Fruit fly (Drosophila melanogaster) whole organism, embryonic: Measurements from ENCODE around the gene Ubc6.

Experiments used
- Antp ChIP-seq: fragments of 200-800 bp; sonication (Bioruptor generic); optimal IDR thresholded peaks from 3 replicates; lab custom pipeline; 2016; ENCODE audit warnings: missing biosample characterization, missing genetic modification characterization
- Atf-2 ChIP-seq: fragments of 200-800 bp; sonication (Bioruptor generic); optimal IDR thresholded peaks from 2 replicates; lab custom pipeline; 2016; ENCODE audit warnings: missing biosample characterization, missing genetic modification characterization
- BEAF-32 ChIP-seq: fragments of 200-800 bp; sonication (Bioruptor generic); optimal IDR thresholded peaks from 3 replicates; lab custom pipeline; 2017; ENCODE audit warnings: missing biosample characterization, missing genetic modification characterization, mild to moderate bottlenecking, moderate library complexity, missing genetic modification reagents
- Bdp1 ChIP-seq: fragments of 200-800 bp; sonication (Bioruptor generic); optimal IDR thresholded peaks from 3 replicates; lab custom pipeline; 2016; ENCODE audit warnings: missing biosample characterization, missing genetic modification characterization
- Bteb2 ChIP-seq: fragments of 200-800 bp; sonication (Bioruptor generic); optimal IDR thresholded peaks from 2 replicates; lab custom pipeline; 2016; ENCODE audit warnings: missing biosample characterization, missing genetic modification characterization
- C15 ChIP-seq: fragments of 200-800 bp; sonication (Bioruptor generic); IDR thresholded peaks from 3 replicates; pipeline ENCODE4 v1.3.6; 2022; ENCODE audit warnings: missing biosample characterization, missing genetic modification characterization
- CG10431 ChIP-seq: fragments of 200-800 bp; sonication (Bioruptor generic); optimal IDR thresholded peaks from 3 replicates; lab custom pipeline; 2018; ENCODE audit warnings: missing biosample characterization, mild to moderate bottlenecking, missing genetic modification characterization
- CG10543 ChIP-seq: fragments of 200-800 bp; sonication (Bioruptor generic); optimal IDR thresholded peaks from 3 replicates; lab custom pipeline; 2017; ENCODE audit warnings: missing biosample characterization, mild to moderate bottlenecking, missing genetic modification characterization, moderate library complexity
- CG11695 ChIP-seq: fragments of 200-800 bp; sonication (Bioruptor generic); IDR thresholded peaks from 3 replicates; pipeline ENCODE4 v1.3.6; 2022; ENCODE audit warnings: missing biosample characterization, missing genetic modification characterization
- CG13123 ChIP-seq: fragments of 200-800 bp; sonication (Bioruptor generic); optimal IDR thresholded peaks from 2 replicates; lab custom pipeline; 2016; ENCODE audit warnings: missing biosample characterization, missing genetic modification characterization
- CG13894 ChIP-seq: fragments of 200-800 bp; sonication (Bioruptor generic); optimal IDR thresholded peaks from 3 replicates; lab custom pipeline; 2018; ENCODE audit warnings: missing biosample characterization, mild to moderate bottlenecking, missing genetic modification characterization, moderate library complexity
- CG14050 ChIP-seq: fragments of 200-800 bp; sonication (Bioruptor generic); IDR thresholded peaks from 3 replicates; pipeline ENCODE4 v1.3.6; 2022; ENCODE audit warnings: missing biosample characterization, missing genetic modification characterization
- CG14667 ChIP-seq: fragments of 200-800 bp; sonication (Bioruptor generic); IDR thresholded peaks from 2 replicates; pipeline ENCODE4 v1.3.6; 2022; ENCODE audit warnings: missing biosample characterization, missing genetic modification characterization
- CG1832 ChIP-seq: fragments of 200-800 bp; sonication (Bioruptor generic); optimal IDR thresholded peaks from 2 replicates; lab custom pipeline; 2017; ENCODE audit warnings: missing biosample characterization, mild to moderate bottlenecking, missing genetic modification characterization, inconsistent platforms
- CG30431 ChIP-seq: fragments of 200-800 bp; sonication (Bioruptor generic); optimal IDR thresholded peaks from 2 replicates; lab custom pipeline; 2017; ENCODE audit warnings: missing biosample characterization, missing genetic modification characterization
- CG32532 ChIP-seq: fragments of 200-800 bp; sonication (Bioruptor generic); IDR thresholded peaks from 2 replicates; pipeline ENCODE4 v1.3.6; 2022; ENCODE audit warnings: missing biosample characterization, missing genetic modification characterization
- CG42726 ChIP-seq: fragments of 200-800 bp; sonication (Bioruptor generic); IDR thresholded peaks from 2 replicates; pipeline ENCODE4 v1.3.6; 2022; ENCODE audit warnings: missing biosample characterization, missing genetic modification characterization; ENCODE audit not compliant: partially characterized antibody
- CG4404 ChIP-seq: fragments of 200-800 bp; sonication (Bioruptor generic); IDR thresholded peaks from 2 replicates; pipeline ENCODE4 v1.3.6; 2022; ENCODE audit warnings: missing biosample characterization, missing genetic modification characterization
- CG4424 ChIP-seq: fragments of 200-800 bp; sonication (Bioruptor generic); optimal IDR thresholded peaks from 3 replicates; lab custom pipeline; 2016; ENCODE audit warnings: missing biosample characterization, missing genetic modification characterization
- CG4820 ChIP-seq: fragments of 200-800 bp; sonication (Bioruptor generic); optimal IDR thresholded peaks from 3 replicates; lab custom pipeline; 2016; ENCODE audit warnings: missing biosample characterization, missing genetic modification characterization
- CG6765 ChIP-seq: fragments of 200-800 bp; sonication (Bioruptor generic); optimal IDR thresholded peaks from 3 replicates; lab custom pipeline; 2017; ENCODE audit warnings: missing biosample characterization, mild to moderate bottlenecking, missing genetic modification characterization
- CTCF ChIP-seq: fragments of 200-800 bp; sonication (Bioruptor generic); optimal IDR thresholded peaks from 2 replicates; lab custom pipeline; 2017; ENCODE audit warnings: missing biosample characterization, mild to moderate bottlenecking, missing genetic modification characterization, moderate library complexity
- Drgx ChIP-seq: fragments of 200-800 bp; sonication (Bioruptor generic); IDR thresholded peaks from 2 replicates; pipeline ENCODE4 v1.3.6; 2022; ENCODE audit warnings: missing biosample characterization, missing genetic modification characterization
- Elba2 ChIP-seq: fragments of 200-800 bp; sonication (Bioruptor generic); optimal IDR thresholded peaks from 3 replicates; lab custom pipeline; 2016; ENCODE audit warnings: missing biosample characterization, missing genetic modification characterization
- HHEX ChIP-seq: fragments of 200-800 bp; sonication (Bioruptor generic); optimal IDR thresholded peaks from 3 replicates; lab custom pipeline; 2017; ENCODE audit warnings: missing biosample characterization, mild to moderate bottlenecking, missing genetic modification characterization, missing genetic modification reagents
- HLH3B ChIP-seq: fragments of 200-800 bp; sonication (Bioruptor generic); IDR thresholded peaks from 2 replicates; pipeline ENCODE4 v1.3.6; 2022; ENCODE audit warnings: missing biosample characterization, missing genetic modification characterization
- Lhr ChIP-seq: fragments of 200-800 bp; sonication (Bioruptor generic); optimal IDR thresholded peaks from 3 replicates; lab custom pipeline; 2017; ENCODE audit warnings: mild to moderate bottlenecking, missing biosample characterization, missing genetic modification reagents, missing genetic modification characterization
- Meics ChIP-seq: fragments of 200-800 bp; sonication (Bioruptor generic); optimal IDR thresholded peaks from 2 replicates; lab custom pipeline; 2017; ENCODE audit warnings: missing biosample characterization, mild to moderate bottlenecking, missing genetic modification characterization
- NC2α ChIP-seq: fragments of 200-800 bp; sonication (Bioruptor generic); optimal IDR thresholded peaks from 2 replicates; lab custom pipeline; 2016; ENCODE audit warnings: missing biosample characterization, missing genetic modification characterization
- Ravus ChIP-seq: fragments of 200-800 bp; sonication (Bioruptor generic); IDR thresholded peaks from 2 replicates; pipeline ENCODE4 v1.3.6; 2022; ENCODE audit warnings: missing biosample characterization, missing genetic modification characterization
- ab ChIP-seq: fragments of 200-800 bp; sonication (Bioruptor generic); optimal IDR thresholded peaks from 2 replicates; lab custom pipeline; 2016; ENCODE audit warnings: missing biosample characterization, missing genetic modification characterization
- ap ChIP-seq: fragments of 200-800 bp; sonication (Bioruptor generic); IDR thresholded peaks from 2 replicates; pipeline ENCODE4 v1.3.6; 2022; ENCODE audit warnings: missing biosample characterization, missing genetic modification characterization
- ato ChIP-seq: fragments of 200-800 bp; sonication (Bioruptor generic); IDR thresholded peaks from 2 replicates; pipeline ENCODE4 v1.3.6; 2022; ENCODE audit warnings: missing biosample characterization, missing genetic modification characterization; ENCODE audit not compliant: partially characterized antibody
- chm ChIP-seq: fragments of 200-800 bp; sonication (Bioruptor generic); IDR thresholded peaks from 2 replicates; pipeline ENCODE4 v1.3.6; 2022; ENCODE audit warnings: missing biosample characterization, missing genetic modification characterization
- gcm ChIP-seq: fragments of 200-800 bp; sonication (Bioruptor generic); optimal IDR thresholded peaks from 2 replicates; lab custom pipeline; 2019; ENCODE audit warnings: missing biosample characterization, mild to moderate bottlenecking, missing genetic modification characterization, moderate library complexity
- gcm2 ChIP-seq: fragments of 200-800 bp; sonication (Bioruptor generic); optimal IDR thresholded peaks from 2 replicates; lab custom pipeline; 2016; ENCODE audit warnings: missing biosample characterization, missing genetic modification characterization
- kah ChIP-seq: fragments of 200-800 bp; sonication (Bioruptor generic); optimal IDR thresholded peaks from 2 replicates; lab custom pipeline; 2018; ENCODE audit warnings: missing biosample characterization, mild to moderate bottlenecking, missing genetic modification characterization
- knrl ChIP-seq: fragments of 200-800 bp; sonication (Bioruptor generic); IDR thresholded peaks from 3 replicates; pipeline ENCODE4 v1.3.6; 2022; ENCODE audit warnings: missing biosample characterization, missing genetic modification characterization; ENCODE audit not compliant: partially characterized antibody
- mam ChIP-seq: fragments of 200-800 bp; sonication (Bioruptor generic); optimal IDR thresholded peaks from 3 replicates; lab custom pipeline; 2016; ENCODE audit warnings: missing biosample characterization, missing genetic modification characterization
- mirr ChIP-seq: fragments of 200-800 bp; sonication (Bioruptor generic); optimal IDR thresholded peaks from 3 replicates; lab custom pipeline; 2018; ENCODE audit warnings: missing biosample characterization, mild to moderate bottlenecking, missing genetic modification characterization
- pros ChIP-seq: fragments of 200-800 bp; sonication (Bioruptor generic); optimal IDR thresholded peaks from 3 replicates; lab custom pipeline; 2019; ENCODE audit warnings: missing biosample characterization, mild to moderate bottlenecking, missing genetic modification characterization, moderate library complexity
- salm ChIP-seq: fragments of 200-800 bp; sonication (Bioruptor generic); optimal IDR thresholded peaks from 2 replicates; lab custom pipeline; 2018; ENCODE audit warnings: missing biosample characterization, mild to moderate bottlenecking, missing genetic modification characterization
- sens ChIP-seq: fragments of 200-800 bp; sonication (Bioruptor generic); peaks from one replicate; lab custom pipeline; 2016; ENCODE audit warnings: missing biosample characterization, missing genetic modification characterization
- sima ChIP-seq: fragments of 200-800 bp; sonication (Bioruptor generic); optimal IDR thresholded peaks from 2 replicates; lab custom pipeline; 2016; ENCODE audit warnings: missing biosample characterization, missing genetic modification characterization
- slou ChIP-seq: fragments of 200-800 bp; sonication (Bioruptor generic); optimal IDR thresholded peaks from 3 replicates; lab custom pipeline; 2016; ENCODE audit warnings: missing biosample characterization, missing genetic modification characterization
- slp2 ChIP-seq: fragments of 200-800 bp; sonication (Bioruptor generic); optimal IDR thresholded peaks from 2 replicates; lab custom pipeline; 2016; ENCODE audit warnings: missing biosample characterization, missing genetic modification characterization
- tap ChIP-seq: fragments of 200-800 bp; optimal IDR thresholded peaks from 3 replicates; lab custom pipeline; 2019; ENCODE audit warnings: missing biosample characterization, mild to moderate bottlenecking, missing genetic modification characterization, moderate library complexity
- tin ChIP-seq: fragments of 200-800 bp; sonication (Bioruptor generic); optimal IDR thresholded peaks from 3 replicates; lab custom pipeline; 2016; ENCODE audit warnings: missing biosample characterization, missing genetic modification characterization
- tna ChIP-seq: fragments of 200-800 bp; sonication (Bioruptor generic); IDR thresholded peaks from 2 replicates; pipeline ENCODE4 v1.3.6; 2022; ENCODE audit warnings: missing biosample characterization, missing genetic modification characterization; ENCODE audit not compliant: partially characterized antibody
- twi ChIP-seq: fragments of 200-800 bp; optimal IDR thresholded peaks from 2 replicates; lab custom pipeline; 2019; ENCODE audit warnings: missing biosample characterization, mild to moderate bottlenecking, missing genetic modification characterization, moderate library complexity
- zen2 ChIP-seq: fragments of 200-800 bp; sonication (Bioruptor generic); IDR thresholded peaks from 3 replicates; pipeline ENCODE4 v1.3.6; 2022; ENCODE audit warnings: missing biosample characterization, missing genetic modification characterization; ENCODE audit not compliant: partially characterized antibody

The Ubc6 gene

dm6 chr3R:4974514-4975314 is 22.2 kb upstream of the Ubc6 start (continued):
- TF ChIP-seq twi (no peak), CG6765 (no peak), CG4424 (peak; percentile 17), chm (GFP tag; lab: Robert Waterston, UW) (peak; percentile 47; the same call in 1 of the 2 replicates), knrl (GFP tag; lab: Robert Waterston, UW) (no peak), Drgx (GFP tag; lab: Robert Waterston, UW) (no peak), Atf-2 (GFP tag; lab: Kevin White, UChicago) (peak; percentile 46), CG4820 (peak; percentile 3), tin (no peak), sens (GFP tag; lab: Kevin White, UChicago) (peak; percentile 91), CG1832 (GFP tag; lab: Kevin White, UChicago) (no peak), pros (GFP tag; lab: Kevin White, UChicago) (no peak), ato (GFP tag; lab: Robert Waterston, UW) (no peak), CG13894 (tag; lab: Kevin White, UChicago) (no peak), gcm2 (GFP tag; lab: Kevin White, UChicago) (no peak), sima (GFP tag; lab: Kevin White, UChicago) (no peak), Meics (GFP tag; lab: Kevin White, UChicago) (no peak), gcm (GFP tag; lab: Kevin White, UChicago) (no peak), BEAF-32 (GFP tag; lab: Kevin White, UChicago) (no peak), salm (tag; lab: Kevin White, UChicago) (no peak), ap (GFP tag; lab: Robert Waterston, UW) (no peak), Bdp1 (no peak), CG14667 (GFP tag; lab: Robert Waterston, UW) (no peak), Elba2 (no peak), mirr (GFP tag; lab: Kevin White, UChicago) (no peak), CG10431 (no peak), Antp (GFP tag; lab: Kevin White, UChicago) (no peak), mam (GFP tag; lab: Kevin White, UChicago) (no peak), CG42726 (no peak), Lhr (no peak), NC2α (GFP tag; lab: Kevin White, UChicago) (no peak), zen2 (GFP tag; lab: Robert Waterston, UW) (no peak), CTCF (GFP tag; lab: Kevin White, UChicago) (no peak), Bteb2 (no peak), CG13123 (GFP tag; lab: Kevin White, UChicago) (no peak), C15 (GFP tag; lab: Robert Waterston, UW) (no peak), CG32532 (no peak), HHEX (GFP tag; lab: Kevin White, UChicago) (no peak), CG14050 (GFP tag; lab: Robert Waterston, UW) (no peak; the same call in 2 of the 3 replicates), ab (no peak), tna (no peak), HLH3B (GFP tag; lab: Robert Waterston, UW) (no peak), CG4404 (GFP tag; lab: Robert Waterston, UW) (no peak), slp2 (GFP tag; lab: Kevin White, UChicago) (no peak), CG11695 (GFP tag; lab: Robert Waterston, UW) (no peak), CG10543 (GFP tag; lab: Kevin White, UChicago) (no peak), tap (tag; lab: Kevin White, UChicago) (no peak), CG30431 (GFP tag; lab: Kevin White, UChicago) (peak; percentile 21), Ravus (GFP tag; lab: Robert Waterston, UW) (no peak), kah (GFP tag; lab: Kevin White, UChicago) (no peak), slou (GFP tag; lab: Kevin White, UChicago) (no peak)
